Worm (Caenorhabditis elegans) whole organism, mixed stage, embryonic: ENCODE results near the gene T19C4.1.

Experiments
- ceh-39 ChIP-seq: fragments of 150-350 bp; optimal IDR thresholded peaks from 2 replicates; lab custom pipeline; 2014; ENCODE audit warnings: missing biosample characterization, missing genetic modification characterization
- lsy-2 ChIP-seq: fragments of 150-350 bp; optimal IDR thresholded peaks from 2 replicates; lab custom pipeline; 2014; ENCODE audit warnings: missing biosample characterization, missing genetic modification characterization
- mab-5 ChIP-seq: fragments of 150-350 bp; optimal IDR thresholded peaks from 2 replicates; lab custom pipeline; 2014; ENCODE audit warnings: missing biosample characterization, missing genetic modification characterization
- mep-1 ChIP-seq: fragments of 150-350 bp; optimal IDR thresholded peaks from 2 replicates; lab custom pipeline; 2017; ENCODE audit warnings: missing biosample characterization, missing genetic modification reagents, missing genetic modification characterization, inconsistent platforms
- nhr-237 ChIP-seq: fragments of 150-350 bp; optimal IDR thresholded peaks from 2 replicates; lab custom pipeline; 2014; ENCODE audit warnings: missing biosample characterization, missing genetic modification characterization
- nhr-28 ChIP-seq: fragments of 150-350 bp; optimal IDR thresholded peaks from 2 replicates; lab custom pipeline; 2014; ENCODE audit warnings: missing biosample characterization, missing genetic modification characterization
- nhr-76 ChIP-seq: sonication (generic microtip); optimal IDR thresholded peaks from 2 replicates; lab custom pipeline; 2017; ENCODE audit warnings: missing biosample characterization, missing genetic modification characterization
- pha-4 ChIP-seq: fragments of 150-350 bp; optimal IDR thresholded peaks from 2 replicates; lab custom pipeline; 2018; ENCODE audit warnings: missing biosample characterization, missing genetic modification reagents, missing genetic modification characterization
- unc-39 ChIP-seq: fragments of 150-350 bp; optimal IDR thresholded peaks from 2 replicates; lab custom pipeline; 2014; ENCODE audit warnings: missing biosample characterization, missing genetic modification characterization
- unc-62 ChIP-seq: fragments of 150-350 bp; optimal IDR thresholded peaks from 2 replicates; lab custom pipeline; 2014; ENCODE audit warnings: missing biosample characterization, missing genetic modification reagents, missing genetic modification characterization
- zip-8 ChIP-seq: fragments of 150-350 bp; optimal IDR thresholded peaks from 2 replicates; lab custom pipeline; 2014; ENCODE audit warnings: missing biosample characterization, missing genetic modification characterization

DNA sequence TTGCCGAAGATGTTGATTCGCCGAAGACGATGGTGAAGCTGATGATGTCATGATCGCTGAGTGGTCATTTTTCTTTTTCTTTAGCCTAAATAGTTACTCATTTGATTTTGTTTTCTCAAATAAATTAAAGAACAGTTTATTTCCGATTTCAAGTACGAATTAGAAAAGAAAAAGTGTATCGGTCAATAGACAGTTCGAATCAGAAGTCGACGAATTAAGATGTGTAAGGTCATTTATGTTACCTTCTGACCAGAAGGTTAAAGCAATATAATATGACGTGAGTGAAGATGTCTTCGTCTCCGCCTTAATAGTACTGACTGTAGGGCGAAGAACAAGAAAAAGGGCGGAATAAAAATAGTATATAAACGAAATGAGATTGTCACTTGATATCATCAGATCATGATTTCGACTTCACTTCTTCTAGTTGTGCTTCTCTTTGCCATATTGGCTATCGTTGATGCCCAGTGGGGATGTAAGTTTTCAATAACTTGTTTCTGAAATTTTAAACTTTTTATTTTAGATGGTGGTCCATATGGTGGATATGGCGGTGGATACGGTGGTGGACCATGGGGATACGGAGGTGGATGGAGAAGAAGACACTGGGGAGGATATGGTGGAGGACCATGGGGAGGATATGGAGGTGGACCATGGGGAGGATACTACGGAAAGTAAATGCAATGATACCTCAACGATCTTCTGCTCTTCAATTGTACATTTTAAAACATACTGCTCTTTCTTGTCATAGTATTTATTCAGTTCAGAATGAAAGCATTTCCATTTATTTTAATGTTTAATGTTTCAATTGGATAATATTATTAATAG lies 2.3 kb upstream of the T19C4.1 start, which contains the start of the genes T19C4.24 and nlp-33:
- TF ChIP-seq unc-62 (GFP tag; lab: Kevin White, UChicago) (no peak), unc-39 (tag; lab: Kevin White, UChicago) (no peak), nhr-76 (tag; lab: Kevin White, UChicago) (no peak), nhr-28 (tag; lab: Kevin White, UChicago) (no peak), nhr-237 (no peak), zip-8 (no peak), mab-5 (tag; lab: Kevin White, UChicago) (no peak), ceh-39 (tag; lab: Kevin White, UChicago) (no peak), lsy-2 (tag; lab: Kevin White, UChicago) (no peak), mep-1 (tag; lab: Kevin White, UChicago) (no peak), pha-4 (tag; lab: Kevin White, UChicago) (no peak)
